Fruit fly (Drosophila melanogaster) whole organism, embryonic: ENCODE data around the gene stol.
A peak's percentile ranks its signal among the peaks of the same experiment; 100 is the strongest.

Experiments used
- Aef1 ChIP-seq: fragments of 200-800 bp; sonication (Bioruptor generic); IDR thresholded peaks from 3 replicates; pipeline ENCODE4 v1.3.6; 2022; ENCODE audit warnings: missing biosample characterization, missing genetic modification characterization
- B-H1 ChIP-seq: fragments of 200-800 bp; sonication (Bioruptor generic); IDR thresholded peaks from 3 replicates; pipeline ENCODE4 v1.3.6; 2022; ENCODE audit warnings: missing biosample characterization, missing genetic modification characterization
- CG11247 ChIP-seq: fragments of 200-800 bp; sonication (Bioruptor generic); IDR thresholded peaks from 2 replicates; pipeline ENCODE4 v1.3.6; 2022; ENCODE audit warnings: missing biosample characterization, missing genetic modification characterization
- CG12219 ChIP-seq: fragments of 200-800 bp; sonication (Bioruptor generic); optimal IDR thresholded peaks from 3 replicates; lab custom pipeline; 2018; ENCODE audit warnings: missing biosample characterization, mild to moderate bottlenecking, missing genetic modification characterization
- CG12769 ChIP-seq: fragments of 200-800 bp; sonication (Bioruptor generic); optimal IDR thresholded peaks from 2 replicates; lab custom pipeline; 2019; ENCODE audit warnings: missing biosample characterization, mild to moderate bottlenecking, missing genetic modification characterization, moderate library complexity
- CG13894 ChIP-seq: fragments of 200-800 bp; sonication (Bioruptor generic); optimal IDR thresholded peaks from 3 replicates; lab custom pipeline; 2018; ENCODE audit warnings: missing biosample characterization, mild to moderate bottlenecking, missing genetic modification characterization, moderate library complexity
- CG17829 ChIP-seq: fragments of 200-800 bp; optimal IDR thresholded peaks from 2 replicates; lab custom pipeline; 2019; ENCODE audit warnings: missing biosample characterization, mild to moderate bottlenecking, missing genetic modification characterization, moderate library complexity
- CG1832 ChIP-seq: fragments of 200-800 bp; sonication (Bioruptor generic); optimal IDR thresholded peaks from 2 replicates; lab custom pipeline; 2017; ENCODE audit warnings: missing biosample characterization, mild to moderate bottlenecking, missing genetic modification characterization, inconsistent platforms
- CG2712 ChIP-seq: fragments of 200-800 bp; optimal IDR thresholded peaks from 3 replicates; lab custom pipeline; 2019; ENCODE audit warnings: missing biosample characterization, mild to moderate bottlenecking, missing genetic modification characterization, moderate library complexity
- CG2889 ChIP-seq: fragments of 200-800 bp; sonication (Bioruptor generic); IDR thresholded peaks from 3 replicates; pipeline ENCODE4 v1.3.6; 2022; ENCODE audit warnings: missing biosample characterization, missing genetic modification characterization
- CG34376 ChIP-seq: fragments of 200-800 bp; sonication (Bioruptor generic); optimal IDR thresholded peaks from 2 replicates; lab custom pipeline; 2018; ENCODE audit warnings: missing biosample characterization, mild to moderate bottlenecking, missing genetic modification characterization
- CG3847 ChIP-seq: fragments of 200-800 bp; sonication (Bioruptor generic); IDR thresholded peaks from 2 replicates; pipeline ENCODE4 v1.3.6; 2022; ENCODE audit warnings: missing biosample characterization, missing genetic modification characterization
- CG43689 ChIP-seq: fragments of 200-800 bp; sonication (Bioruptor generic); IDR thresholded peaks from 2 replicates; pipeline ENCODE4 v1.3.6; 2022; ENCODE audit warnings: missing biosample characterization, missing genetic modification characterization
- CG4617 ChIP-seq: fragments of 200-800 bp; sonication (Bioruptor generic); optimal IDR thresholded peaks from 3 replicates; lab custom pipeline; 2016; ENCODE audit warnings: missing biosample characterization, missing genetic modification characterization, borderline replicate concordance
- CG7357 ChIP-seq: fragments of 200-800 bp; sonication (Bioruptor generic); IDR thresholded peaks from 3 replicates; pipeline ENCODE4 v1.3.6; 2022; ENCODE audit warnings: missing biosample characterization, missing genetic modification characterization
- CG8388 ChIP-seq: fragments of 200-800 bp; sonication (Bioruptor generic); optimal IDR thresholded peaks from 2 replicates; lab custom pipeline; 2019; ENCODE audit warnings: missing biosample characterization, mild to moderate bottlenecking, missing genetic modification characterization, moderate library complexity
- CTCF ChIP-seq: fragments of 200-800 bp; sonication (Bioruptor generic); optimal IDR thresholded peaks from 2 replicates; lab custom pipeline; 2017; ENCODE audit warnings: missing biosample characterization, mild to moderate bottlenecking, missing genetic modification characterization, moderate library complexity
- Dfd ChIP-seq, 2 experiments: fragments of >200 bp; optimal IDR thresholded peaks; 2 replicates each; lab custom pipeline; 2017; ENCODE audit warnings: missing biosample characterization in 2 of 2, missing genetic modification characterization in 2 of 2
- Dp ChIP-seq: fragments of 200-800 bp; sonication (Bioruptor generic); optimal IDR thresholded peaks from 2 replicates; lab custom pipeline; 2018; ENCODE audit warnings: missing biosample characterization, mild to moderate bottlenecking, missing genetic modification characterization, moderate library complexity
- Fer2 ChIP-seq: fragments of 200-800 bp; sonication (Bioruptor generic); optimal IDR thresholded peaks from 2 replicates; lab custom pipeline; 2018; ENCODE audit warnings: missing biosample characterization, mild to moderate bottlenecking, missing genetic modification characterization, moderate library complexity
- H2.0 ChIP-seq: fragments of 200-800 bp; sonication (Bioruptor generic); IDR thresholded peaks from 2 replicates; pipeline ENCODE4 v1.3.6; 2022; ENCODE audit warnings: missing biosample characterization, missing genetic modification characterization
- HmgD ChIP-seq: fragments of 200-800 bp; sonication (Bioruptor generic); optimal IDR thresholded peaks from 3 replicates; lab custom pipeline; 2016; ENCODE audit warnings: missing biosample characterization, missing genetic modification characterization
- Meics ChIP-seq: fragments of 200-800 bp; sonication (Bioruptor generic); optimal IDR thresholded peaks from 2 replicates; lab custom pipeline; 2017; ENCODE audit warnings: missing biosample characterization, mild to moderate bottlenecking, missing genetic modification characterization
- Optix ChIP-seq: fragments of 200-800 bp; sonication (Bioruptor generic); IDR thresholded peaks from 3 replicates; pipeline ENCODE4 v1.3.6; 2022; ENCODE audit warnings: missing biosample characterization, missing genetic modification characterization
- Rfx ChIP-seq: fragments of 200-800 bp; sonication (Bioruptor generic); IDR thresholded peaks from 2 replicates; pipeline ENCODE4 v1.3.6; 2022; ENCODE audit warnings: missing biosample characterization, missing genetic modification characterization
- Sry-β ChIP-seq: fragments of 200-800 bp; sonication (Bioruptor generic); optimal IDR thresholded peaks from 2 replicates; lab custom pipeline; 2018; ENCODE audit warnings: missing biosample characterization, mild to moderate bottlenecking, missing genetic modification characterization, moderate library complexity
- Usf ChIP-seq: fragments of 200-800 bp; sonication (Bioruptor generic); optimal IDR thresholded peaks from 2 replicates; lab custom pipeline; 2017; ENCODE audit warnings: missing genotype, missing biosample characterization, missing genetic modification characterization
- ase ChIP-seq: fragments of 200-800 bp; sonication (Bioruptor generic); IDR thresholded peaks from 3 replicates; pipeline ENCODE4 v1.3.6; 2022; ENCODE audit warnings: missing biosample characterization, missing genetic modification characterization
- ato ChIP-seq: fragments of 200-800 bp; sonication (Bioruptor generic); IDR thresholded peaks from 2 replicates; pipeline ENCODE4 v1.3.6; 2022; ENCODE audit warnings: missing biosample characterization, missing genetic modification characterization; ENCODE audit not compliant: partially characterized antibody
- bcd ChIP-seq: fragments of 200-800 bp; sonication (Bioruptor generic); optimal IDR thresholded peaks from 2 replicates; lab custom pipeline; 2017; ENCODE audit warnings: missing biosample characterization, mild to moderate bottlenecking, missing genetic modification characterization
- cas ChIP-seq: fragments of 200-800 bp; sonication (Bioruptor generic); IDR thresholded peaks from 2 replicates; pipeline ENCODE4 v1.3.6; 2022; ENCODE audit warnings: missing biosample characterization, missing genetic modification characterization
- caup ChIP-seq: fragments of 200-800 bp; sonication (Bioruptor generic); optimal IDR thresholded peaks from 3 replicates; lab custom pipeline; 2017; ENCODE audit warnings: missing biosample characterization, mild to moderate bottlenecking, missing genetic modification characterization, moderate library complexity; ENCODE audit not compliant: severe bottlenecking
- chm ChIP-seq: fragments of 200-800 bp; sonication (Bioruptor generic); IDR thresholded peaks from 2 replicates; pipeline ENCODE4 v1.3.6; 2022; ENCODE audit warnings: missing biosample characterization, missing genetic modification characterization
- chn ChIP-seq: fragments of 200-800 bp; sonication (Bioruptor generic); optimal IDR thresholded peaks from 2 replicates; lab custom pipeline; 2016; ENCODE audit warnings: missing biosample characterization, missing genetic modification characterization
- dan ChIP-seq: fragments of 200-800 bp; sonication (Bioruptor generic); IDR thresholded peaks from 2 replicates; pipeline ENCODE4 v1.3.6; 2022; ENCODE audit warnings: missing biosample characterization, missing genetic modification characterization
- en ChIP-seq: fragments of 200-800 bp; sonication (Bioruptor generic); optimal IDR thresholded peaks from 2 replicates; lab custom pipeline; 2016; ENCODE audit warnings: missing biosample characterization, missing genetic modification characterization
- gcm2 ChIP-seq: fragments of 200-800 bp; sonication (Bioruptor generic); optimal IDR thresholded peaks from 2 replicates; lab custom pipeline; 2016; ENCODE audit warnings: missing biosample characterization, missing genetic modification characterization
- gro ChIP-seq: fragments of 200-800 bp; sonication (Bioruptor generic); optimal IDR thresholded peaks from 2 replicates; lab custom pipeline; 2016; ENCODE audit warnings: missing biosample characterization, missing genetic modification characterization
- gt ChIP-seq: fragments of 200-800 bp; sonication (Bioruptor generic); IDR thresholded peaks from 2 replicates; pipeline ENCODE4 v1.3.6; 2022; ENCODE audit warnings: missing biosample characterization, missing genetic modification characterization
- lmd ChIP-seq: fragments of 200-800 bp; sonication (Bioruptor generic); IDR thresholded peaks from 2 replicates; pipeline ENCODE4 v1.3.6; 2022; ENCODE audit warnings: missing biosample characterization, missing genetic modification characterization
- nerfin-1 ChIP-seq: fragments of 200-800 bp; sonication (Bioruptor generic); optimal IDR thresholded peaks from 3 replicates; lab custom pipeline; 2019; ENCODE audit warnings: missing biosample characterization, mild to moderate bottlenecking, missing genetic modification characterization, moderate library complexity
- nmo ChIP-seq: fragments of 200-800 bp; sonication (Bioruptor generic); optimal IDR thresholded peaks from 2 replicates; lab custom pipeline; 2018; ENCODE audit warnings: missing biosample characterization, mild to moderate bottlenecking, missing genetic modification characterization, moderate library complexity
- oc ChIP-seq: fragments of 200-800 bp; sonication (Bioruptor generic); optimal IDR thresholded peaks from 2 replicates; lab custom pipeline; 2018; ENCODE audit warnings: missing biosample characterization, mild to moderate bottlenecking, missing genetic modification characterization, moderate library complexity
- org-1 ChIP-seq: fragments of 200-800 bp; sonication (Bioruptor generic); optimal IDR thresholded peaks from 2 replicates; lab custom pipeline; 2017; ENCODE audit warnings: missing biosample characterization, missing genetic modification characterization
- psq ChIP-seq: fragments of 200-800 bp; sonication (Bioruptor generic); optimal IDR thresholded peaks from 2 replicates; lab custom pipeline; 2017; ENCODE audit warnings: missing biosample characterization, missing genetic modification characterization
- repo ChIP-seq: fragments of 200-800 bp; sonication (Bioruptor generic); optimal IDR thresholded peaks from 2 replicates; lab custom pipeline; 2016; ENCODE audit warnings: missing biosample characterization, missing genetic modification characterization
- sens-2 ChIP-seq: fragments of 200-800 bp; sonication (Bioruptor generic); IDR thresholded peaks from 2 replicates; pipeline ENCODE4 v1.3.6; 2022; ENCODE audit warnings: missing biosample characterization, missing genetic modification characterization
- sisA ChIP-seq: fragments of 200-800 bp; sonication (Bioruptor generic); IDR thresholded peaks from 2 replicates; pipeline ENCODE4 v1.3.6; 2022; ENCODE audit warnings: missing biosample characterization, missing genetic modification characterization
- tap ChIP-seq: fragments of 200-800 bp; optimal IDR thresholded peaks from 3 replicates; lab custom pipeline; 2019; ENCODE audit warnings: missing biosample characterization, mild to moderate bottlenecking, missing genetic modification characterization, moderate library complexity
- tin ChIP-seq: fragments of 200-800 bp; sonication (Bioruptor generic); optimal IDR thresholded peaks from 3 replicates; lab custom pipeline; 2016; ENCODE audit warnings: missing biosample characterization, missing genetic modification characterization
- tio ChIP-seq: fragments of 200-800 bp; sonication (Bioruptor generic); optimal IDR thresholded peaks from 2 replicates; lab custom pipeline; 2017; ENCODE audit warnings: missing biosample characterization, missing genetic modification characterization, inconsistent platforms
- wdn ChIP-seq: fragments of 200-800 bp; sonication (Bioruptor generic); IDR thresholded peaks from 2 replicates; pipeline ENCODE4 v1.3.6; 2022; ENCODE audit warnings: missing biosample characterization, missing genetic modification characterization
- wek ChIP-seq: fragments of 200-800 bp; sonication (Bioruptor generic); optimal IDR thresholded peaks from 3 replicates; lab custom pipeline; 2018; ENCODE audit warnings: missing biosample characterization, mild to moderate bottlenecking, missing genetic modification characterization, moderate library complexity

Gene stol

DNA sequence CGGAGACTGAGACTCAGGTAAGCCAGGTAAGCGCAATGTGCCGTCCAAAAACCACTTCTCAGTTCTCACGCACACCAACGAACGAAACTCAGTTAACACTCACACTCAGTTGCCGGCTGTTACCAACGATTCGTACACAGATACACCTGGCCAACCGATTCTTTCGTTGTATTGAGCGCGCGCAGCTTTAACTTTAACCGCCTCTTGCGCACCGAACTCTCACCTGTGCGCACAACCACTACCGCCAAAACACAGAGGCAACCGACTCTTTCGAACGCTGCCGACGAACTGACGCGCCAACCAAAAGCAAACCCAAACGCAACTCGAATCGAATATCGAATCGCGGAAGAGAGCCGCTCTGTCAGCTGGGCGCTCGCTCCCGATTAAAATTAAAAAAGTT lies 44.4 kb upstream of the stol start, which contains the start of gene Gli (continued):
- TF ChIP-seq Sry-β (no peak), repo (GFP tag; lab: Kevin White, UChicago) (no peak), H2.0 (GFP tag; lab: Robert Waterston, UW) (peak; percentile 7; the same call in 1 of the 2 replicates), CG11247 (GFP tag; lab: Robert Waterston, UW) (no peak), CG3847 (no peak), CG12769 (tag; lab: Kevin White, UChicago) (no peak), tio (GFP tag; lab: Kevin White, UChicago) (no peak), CG2712 (tag; lab: Kevin White, UChicago) (peak; percentile 4), Fer2 (tag; lab: Kevin White, UChicago) (no peak), nerfin-1 (tag; lab: Kevin White, UChicago) (no peak), gt (GFP tag; lab: Robert Waterston, UW) (no peak), nmo (no peak), gcm2 (no peak), chn (GFP tag; lab: Kevin White, UChicago) (no peak), lmd (GFP tag; lab: Robert Waterston, UW) (no peak; the same call in 1 of the 2 replicates), gro (GFP tag; lab: Kevin White, UChicago) (peak; percentile 64), caup (GFP tag; lab: Kevin White, UChicago) (peak; percentile 51), dan (GFP tag; lab: Robert Waterston, UW) (no peak), Meics (GFP tag; lab: Kevin White, UChicago) (no peak), wdn (GFP tag; lab: Robert Waterston, UW) (no peak), tin (GFP tag; lab: Kevin White, UChicago) (no peak), CG43689 (GFP tag; lab: Robert Waterston, UW) (no peak), CG34376 (GFP tag; lab: Kevin White, UChicago) (peak; percentile 75), psq (GFP tag; lab: Kevin White, UChicago) (no peak), org-1 (GFP tag; lab: Kevin White, UChicago) (no peak), Aef1 (GFP tag; lab: Robert Waterston, UW) (no peak), wek (GFP tag; lab: Kevin White, UChicago) (peak; percentile 36), chm (GFP tag; lab: Robert Waterston, UW) (peak; percentile 71), HmgD (peak; percentile 63), oc (tag; lab: Kevin White, UChicago) (peak; percentile 25), en (no peak), tap (tag; lab: Kevin White, UChicago) (peak; percentile 38), Rfx (peak; percentile 53; the same call in 1 of the 2 replicates), CTCF (GFP tag; lab: Kevin White, UChicago) (no peak), sens-2 (GFP tag; lab: Robert Waterston, UW) (0 out of 2 replicates have a peak, but pooled peaks have one; percentile 6), CG12219 (no peak), Dfd (GFP tag; optimal IDR thresholded peaks at IDR 0.05; lab: Kevin White, UChicago) (no peak), CG2889 (GFP tag; lab: Robert Waterston, UW) (no peak), ato (peak; percentile 77), CG1832 (GFP tag; lab: Kevin White, UChicago) (no peak), bcd (GFP tag; lab: Kevin White, UChicago) (no peak), CG4617 (no peak), Usf (GFP tag; lab: Kevin White, UChicago) (no peak), CG17829 (peak; percentile 41), ase (GFP tag; lab: Robert Waterston, UW) (no peak; the same call in 2 of the 3 replicates), B-H1 (GFP tag; lab: Robert Waterston, UW) (no peak; the same call in 2 of the 3 replicates), CG7357 (GFP tag; lab: Robert Waterston, UW) (no peak), CG8388 (GFP tag; lab: Kevin White, UChicago) (no peak), Dp (GFP tag; lab: Kevin White, UChicago) (peak; percentile 48), sisA (no peak), CG13894 (tag; lab: Kevin White, UChicago) (peak; percentile 77), Optix (0 out of 3 replicates have a peak, but pooled peaks have one; percentile 22), cas (GFP tag; lab: Robert Waterston, UW) (no peak)
